Fruit fly (Drosophila melanogaster) whole organism, pupa: ENCODE measurements around the gene CG4297.

Source experiments
- CG10348 ChIP-seq: fragments of 200-800 bp; sonication (Bioruptor generic); IDR thresholded peaks from 2 replicates; pipeline ENCODE4 v1.3.6; 2022; ENCODE audit warnings: missing biosample characterization, missing genetic modification characterization
- CG12605 ChIP-seq: fragments of 200-800 bp; sonication (Bioruptor generic); IDR thresholded peaks from 2 replicates; pipeline ENCODE4 v1.3.6; 2022; ENCODE audit warnings: missing biosample characterization, missing genetic modification characterization
- CG13204 ChIP-seq: fragments of 200-800 bp; sonication (Bioruptor generic); optimal IDR thresholded peaks from 2 replicates; lab custom pipeline; 2018; ENCODE audit warnings: missing biosample characterization, mild to moderate bottlenecking, missing genetic modification characterization, moderate library complexity
- CG14655 ChIP-seq: fragments of 200-800 bp; sonication (Bioruptor generic); optimal IDR thresholded peaks from 3 replicates; lab custom pipeline; 2017; ENCODE audit warnings: mild to moderate bottlenecking, missing biosample characterization, missing genetic modification reagents, missing genetic modification characterization
- CG15710 ChIP-seq: fragments of 200-800 bp; sonication (Bioruptor generic); optimal IDR thresholded peaks from 2 replicates; lab custom pipeline; 2018; ENCODE audit warnings: missing biosample characterization, mild to moderate bottlenecking, missing genetic modification characterization, moderate library complexity
- CG17806 ChIP-seq: fragments of 200-800 bp; sonication (Bioruptor generic); optimal IDR thresholded peaks from 2 replicates; lab custom pipeline; 2018; ENCODE audit warnings: missing biosample characterization, mild to moderate bottlenecking, missing genetic modification characterization, moderate library complexity
- CG32121 ChIP-seq: fragments of 200-800 bp; sonication (Bioruptor generic); IDR thresholded peaks from 2 replicates; pipeline ENCODE4 v1.3.6; 2022; ENCODE audit warnings: missing biosample characterization, missing genetic modification characterization
- CG34367 ChIP-seq: fragments of 200-800 bp; sonication (Bioruptor generic); optimal IDR thresholded peaks from 2 replicates; lab custom pipeline; 2018; ENCODE audit warnings: missing biosample characterization, mild to moderate bottlenecking, missing genetic modification characterization
- CG4496 ChIP-seq: fragments of 200-800 bp; sonication (Bioruptor generic); IDR thresholded peaks from 3 replicates; pipeline ENCODE4 v1.3.6; 2022; ENCODE audit warnings: missing biosample characterization, missing genetic modification characterization
- CG8159 ChIP-seq: fragments of 200-800 bp; sonication (Bioruptor generic); optimal IDR thresholded peaks from 3 replicates; lab custom pipeline; 2018; ENCODE audit warnings: missing biosample characterization, mild to moderate bottlenecking, missing genetic modification characterization, moderate library complexity
- CG8301 ChIP-seq: fragments of 200-800 bp; sonication (Bioruptor generic); optimal IDR thresholded peaks from 2 replicates; lab custom pipeline; 2018; ENCODE audit warnings: missing biosample characterization, mild to moderate bottlenecking, missing genetic modification characterization
- CG9948 ChIP-seq: fragments of 200-800 bp; sonication (Bioruptor generic); optimal IDR thresholded peaks from 2 replicates; lab custom pipeline; 2018; ENCODE audit warnings: missing biosample characterization, mild to moderate bottlenecking, missing genetic modification characterization, moderate library complexity
- D1 ChIP-seq: fragments of 200-800 bp; sonication (Bioruptor generic); optimal IDR thresholded peaks from 2 replicates; lab custom pipeline; 2018; ENCODE audit warnings: missing biosample characterization, mild to moderate bottlenecking, missing genetic modification characterization, moderate library complexity
- EcR ChIP-seq: fragments of 200-800 bp; sonication (Bioruptor generic); optimal IDR thresholded peaks from 3 replicates; lab custom pipeline; 2019; ENCODE audit warnings: missing biosample characterization, missing genetic modification characterization, mild to moderate bottlenecking, moderate library complexity, missing genetic modification reagents
- Ets98B ChIP-seq: fragments of 200-800 bp; sonication (Bioruptor generic); IDR thresholded peaks from 2 replicates; pipeline ENCODE4 v1.3.6; 2022; ENCODE audit warnings: missing biosample characterization, missing genetic modification characterization
- Pif1A ChIP-seq: fragments of 200-800 bp; sonication (Bioruptor generic); optimal IDR thresholded peaks from 3 replicates; lab custom pipeline; 2016; ENCODE audit warnings: missing biosample characterization, missing genetic modification characterization
- Pif1B ChIP-seq: fragments of 200-800 bp; sonication (Bioruptor generic); optimal IDR thresholded peaks from 3 replicates; lab custom pipeline; 2016; ENCODE audit warnings: missing biosample characterization, missing genetic modification characterization
- Snoo ChIP-seq: fragments of 200-800 bp; sonication (Bioruptor generic); optimal IDR thresholded peaks from 3 replicates; lab custom pipeline; 2017; ENCODE audit warnings: missing biosample characterization, mild to moderate bottlenecking, missing genetic modification characterization, inconsistent platforms
- fd96Ca ChIP-seq: fragments of 200-800 bp; sonication (Bioruptor generic); IDR thresholded peaks from 3 replicates; pipeline ENCODE4 v1.3.6; 2022; ENCODE audit warnings: missing biosample characterization, missing genetic modification characterization
- gl ChIP-seq: fragments of 200-800 bp; sonication (Bioruptor generic); optimal IDR thresholded peaks from 2 replicates; lab custom pipeline; 2018; ENCODE audit warnings: missing biosample characterization, mild to moderate bottlenecking, missing genetic modification characterization
- rn ChIP-seq: fragments of 200-800 bp; sonication (Bioruptor generic); IDR thresholded peaks from 2 replicates; pipeline ENCODE4 v1.3.6; 2022; ENCODE audit warnings: missing biosample characterization, missing genetic modification characterization

CG4297 gene

DNA sequence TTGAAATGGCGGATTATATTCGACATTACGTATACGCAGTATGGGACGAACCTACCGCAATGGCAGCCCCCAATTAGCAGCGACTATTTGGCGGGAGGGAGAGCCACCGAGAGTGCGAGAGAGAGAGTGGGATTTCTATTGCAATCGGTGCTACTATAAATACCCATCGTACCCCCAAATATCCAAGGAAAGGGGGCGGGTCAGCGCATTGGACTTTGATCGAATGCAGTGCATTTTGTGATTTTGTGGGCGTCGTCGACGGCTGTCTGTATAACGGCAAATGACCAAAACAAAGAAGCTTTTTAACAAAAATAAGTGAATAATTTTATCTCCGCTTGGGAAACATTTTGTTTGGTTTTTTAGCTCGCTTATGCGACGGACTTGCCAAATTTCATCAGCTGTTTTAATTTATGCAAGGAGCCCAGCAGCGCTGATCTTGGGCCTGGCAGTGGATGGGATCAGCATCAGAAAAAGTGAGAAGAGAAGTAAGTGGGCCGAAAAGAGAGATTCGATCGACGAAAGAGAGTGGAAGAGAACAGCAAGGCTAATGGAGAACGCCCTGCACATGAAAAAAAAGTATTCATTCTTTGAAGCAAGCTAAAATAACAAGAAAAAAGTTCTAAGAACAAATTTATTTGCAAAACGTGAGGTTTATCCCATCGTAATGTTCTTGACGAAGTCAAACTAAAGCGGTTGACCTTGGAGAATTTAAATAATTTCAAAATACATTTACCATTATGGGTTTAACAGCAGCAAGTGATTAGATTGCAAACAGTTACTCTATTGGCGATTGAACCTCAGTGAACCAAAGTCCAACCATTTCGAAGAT, 15.9 kb upstream of the CG4297 start:
- no peak for TF ChIP-seq D1 (tag; lab: Kevin White, UChicago)
- TF ChIP-seq CG14655 = peak; percentile 25
- TF ChIP-seq Pif1B (GFP tag; lab: Kevin White, UChicago) = peak; percentile 31
- peak; percentile 31; the same call in 1 of the 2 replicates for TF ChIP-seq CG12605 (GFP tag; lab: Robert Waterston, UW)
- no peak for TF ChIP-seq rn (GFP tag; lab: Robert Waterston, UW)
- TF ChIP-seq CG13204 (GFP tag; lab: Kevin White, UChicago) = no peak
- peak; percentile 20 for TF ChIP-seq Pif1A (GFP tag; lab: Kevin White, UChicago)
- TF ChIP-seq CG17806 (tag; lab: Kevin White, UChicago) = peak; percentile 53
- TF ChIP-seq CG8301 (tag; lab: Kevin White, UChicago) = peak; percentile 18
- TF ChIP-seq CG4496 (GFP tag; lab: Robert Waterston, UW) = peak; percentile 71
- TF ChIP-seq CG32121 (GFP tag; lab: Robert Waterston, UW) = peak; percentile 70
- no peak for TF ChIP-seq fd96Ca (GFP tag; lab: Robert Waterston, UW)
- peak; percentile 41; the same call in 1 of the 2 replicates for TF ChIP-seq Ets98B (GFP tag; lab: Robert Waterston, UW)
- TF ChIP-seq CG34367 (tag; lab: Kevin White, UChicago) = peak; percentile 27
- TF ChIP-seq gl = no peak
- TF ChIP-seq CG9948 (tag; lab: Kevin White, UChicago) = peak; percentile 40
- TF ChIP-seq CG15710 (tag; lab: Kevin White, UChicago) = peak; percentile 55
- TF ChIP-seq Snoo (tag; lab: Kevin White, UChicago) = no peak
- no peak for TF ChIP-seq EcR (GFP tag; lab: Kevin White, UChicago)
- TF ChIP-seq CG10348 (GFP tag; lab: Robert Waterston, UW) = no peak
- TF ChIP-seq CG8159 (tag; lab: Kevin White, UChicago) = peak; percentile 61
- TF ChIP-seq, all 21 proteins: peak for 13

DNA sequence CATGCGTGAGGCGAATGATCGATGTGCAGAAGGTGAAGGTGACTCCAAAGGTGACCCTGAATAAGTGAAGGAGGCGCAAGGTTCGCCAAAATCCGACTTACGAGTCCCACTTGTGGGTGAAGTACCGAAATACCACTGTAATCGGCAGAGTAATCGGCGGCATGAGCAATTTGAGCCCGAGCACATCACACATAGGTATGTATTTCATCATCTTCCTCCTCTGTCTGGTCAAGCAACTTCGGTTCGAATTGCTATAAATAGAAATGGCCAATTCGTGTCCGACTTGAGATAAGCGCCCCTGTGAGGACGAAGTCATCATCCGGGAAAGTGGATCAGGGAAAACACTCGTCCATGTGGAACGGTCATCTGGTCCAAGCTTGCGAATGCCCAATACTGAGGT, 15.2 kb upstream of the CG4297 start:
- TF ChIP-seq CG34367 (tag; lab: Kevin White, UChicago) = no peak
- TF ChIP-seq EcR (GFP tag; lab: Kevin White, UChicago) = peak; percentile 54
- TF ChIP-seq CG9948 (tag; lab: Kevin White, UChicago) = no peak
- TF ChIP-seq CG12605 (GFP tag; lab: Robert Waterston, UW) = no peak
- no peak for TF ChIP-seq gl
- no peak for TF ChIP-seq D1 (tag; lab: Kevin White, UChicago)
- TF ChIP-seq CG10348 (GFP tag; lab: Robert Waterston, UW) = no peak
- no peak for TF ChIP-seq CG8301 (tag; lab: Kevin White, UChicago)
- no peak for TF ChIP-seq CG4496 (GFP tag; lab: Robert Waterston, UW)

DNA sequence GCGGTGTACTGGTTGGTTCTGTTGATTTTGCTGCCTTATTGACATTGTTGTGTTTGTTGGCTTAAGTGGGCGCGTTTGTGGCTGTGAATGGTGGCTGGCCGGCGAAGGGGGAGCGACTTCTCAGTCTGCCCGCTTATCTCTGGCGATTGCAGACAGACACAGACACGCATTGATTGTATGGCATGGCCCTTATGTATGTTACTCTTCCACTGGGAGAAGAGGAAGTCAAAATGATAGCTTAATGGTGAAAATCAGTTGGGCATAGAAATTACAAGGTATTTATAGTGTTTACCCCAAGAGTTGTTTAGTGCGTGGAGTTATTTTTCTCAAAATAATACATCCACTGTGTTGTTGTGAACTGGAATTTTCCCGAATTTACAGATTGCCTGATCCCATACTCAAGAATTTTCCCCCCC, 13.8 kb upstream of the CG4297 start:
- TF ChIP-seq CG9948 (tag; lab: Kevin White, UChicago) (peak; percentile 12), CG8159 (tag; lab: Kevin White, UChicago) (peak; percentile 55), fd96Ca (GFP tag; lab: Robert Waterston, UW) (peak; percentile 76), Snoo (tag; lab: Kevin White, UChicago) (peak; percentile 86), CG4496 (GFP tag; lab: Robert Waterston, UW) (peak; percentile 88), CG10348 (GFP tag; lab: Robert Waterston, UW) (no peak), D1 (tag; lab: Kevin White, UChicago) (no peak), EcR (GFP tag; lab: Kevin White, UChicago) (peak; percentile 90), CG32121 (GFP tag; lab: Robert Waterston, UW) (peak; percentile 77; the same call in 1 of the 2 replicates), CG13204 (GFP tag; lab: Kevin White, UChicago) (peak; percentile 92), Pif1A (GFP tag; lab: Kevin White, UChicago) (peak; percentile 92), CG14655 (peak; percentile 66), Pif1B (GFP tag; lab: Kevin White, UChicago) (peak; percentile 87), CG17806 (tag; lab: Kevin White, UChicago) (peak; percentile 43), CG8301 (tag; lab: Kevin White, UChicago) (peak; percentile 52), gl (peak; percentile 89), CG12605 (GFP tag; lab: Robert Waterston, UW) (peak; percentile 48), rn (GFP tag; lab: Robert Waterston, UW) (0 out of 2 replicates have a peak, but pooled peaks have one; percentile 28), CG15710 (tag; lab: Kevin White, UChicago) (peak; percentile 49), CG34367 (tag; lab: Kevin White, UChicago) (peak; percentile 70), Ets98B (GFP tag; lab: Robert Waterston, UW) (peak; percentile 80)

DNA sequence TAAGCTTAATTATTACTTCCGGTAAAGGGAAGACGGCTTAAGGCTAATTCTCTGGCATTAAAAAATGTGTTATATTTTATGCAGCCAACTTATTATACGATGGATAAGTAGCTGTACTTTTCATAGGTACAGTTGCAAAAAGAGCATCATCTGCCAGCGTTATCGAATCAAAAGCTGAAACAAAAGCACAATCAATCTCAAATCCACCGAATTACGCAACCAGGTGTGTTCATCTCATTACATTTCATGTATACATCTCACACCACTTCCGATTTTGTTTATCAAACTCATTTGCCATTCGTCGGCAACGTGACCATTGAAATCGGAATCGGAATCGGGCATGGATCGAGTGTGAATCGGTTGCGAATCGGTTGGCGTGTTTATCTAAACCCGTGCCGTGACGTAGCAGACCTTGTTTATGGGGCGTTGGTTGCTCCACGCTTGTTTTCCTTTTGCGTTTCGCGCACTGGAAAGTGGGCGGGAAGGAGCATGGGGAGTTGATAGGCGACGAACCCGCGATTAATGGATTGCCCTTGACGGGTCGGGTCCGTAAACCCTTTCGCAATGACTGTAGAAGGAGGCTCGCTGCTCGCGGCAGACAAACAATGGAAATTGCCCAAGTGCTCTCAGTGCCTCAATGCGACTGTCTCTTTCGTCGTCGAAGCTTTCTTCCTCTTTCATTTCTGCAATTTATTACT, 13.3 kb upstream of the CG4297 start:
- TF ChIP-seq EcR (GFP tag; lab: Kevin White, UChicago) (peak; percentile 97), CG10348 (GFP tag; lab: Robert Waterston, UW) (no peak)
